Worm (Caenorhabditis elegans): Measurements from ENCODE around the gene txt-9.

ce11 chrII:5067927-5068326, 17.7 kb upstream of the txt-9 start, which contains the start of gene C27A2.8:
- no peak for TF ChIP-seq nhr-10 (tag; optimal IDR thresholded peaks at IDR 0.05)
- no peak for TF ChIP-seq fos-1 (tag; optimal IDR thresholded peaks at IDR 0.05)
- TF ChIP-seq lsy-2 (tag; optimal IDR thresholded peaks at IDR 0.05), result no peak
- TF ChIP-seq nhr-237 (tag; optimal IDR thresholded peaks at IDR 0.05), result no peak
- TF ChIP-seq unc-62 (GFP tag; optimal IDR thresholded peaks at IDR 0.05), result no peak
- TF ChIP-seq ztf-4 (tag; optimal IDR thresholded peaks at IDR 0.05), result no peak
- TF ChIP-seq ZK546.5 (tag; optimal IDR thresholded peaks at IDR 0.05), result no peak
- TF ChIP-seq nhr-6 (tag; optimal IDR thresholded peaks at IDR 0.05), result no peak
- no peak for TF ChIP-seq egl-27 (tag; optimal IDR thresholded peaks at IDR 0.05)
- TF ChIP-seq ceh-82 (tag; optimal IDR thresholded peaks at IDR 0.05), result no peak
- TF ChIP-seq mdl-1 (tag; optimal IDR thresholded peaks at IDR 0.05), result no peak
- TF ChIP-seq ama-1 (optimal IDR thresholded peaks at IDR 0.05), result no peak
- TF ChIP-seq elt-3 (tag; optimal IDR thresholded peaks at IDR 0.05), result no peak
- no peak for TF ChIP-seq nhr-11 (tag; optimal IDR thresholded peaks at IDR 0.05)
